Fruit fly (Drosophila melanogaster): ENCODE data around the gene CG16721.

The CG16721 gene

DNA sequence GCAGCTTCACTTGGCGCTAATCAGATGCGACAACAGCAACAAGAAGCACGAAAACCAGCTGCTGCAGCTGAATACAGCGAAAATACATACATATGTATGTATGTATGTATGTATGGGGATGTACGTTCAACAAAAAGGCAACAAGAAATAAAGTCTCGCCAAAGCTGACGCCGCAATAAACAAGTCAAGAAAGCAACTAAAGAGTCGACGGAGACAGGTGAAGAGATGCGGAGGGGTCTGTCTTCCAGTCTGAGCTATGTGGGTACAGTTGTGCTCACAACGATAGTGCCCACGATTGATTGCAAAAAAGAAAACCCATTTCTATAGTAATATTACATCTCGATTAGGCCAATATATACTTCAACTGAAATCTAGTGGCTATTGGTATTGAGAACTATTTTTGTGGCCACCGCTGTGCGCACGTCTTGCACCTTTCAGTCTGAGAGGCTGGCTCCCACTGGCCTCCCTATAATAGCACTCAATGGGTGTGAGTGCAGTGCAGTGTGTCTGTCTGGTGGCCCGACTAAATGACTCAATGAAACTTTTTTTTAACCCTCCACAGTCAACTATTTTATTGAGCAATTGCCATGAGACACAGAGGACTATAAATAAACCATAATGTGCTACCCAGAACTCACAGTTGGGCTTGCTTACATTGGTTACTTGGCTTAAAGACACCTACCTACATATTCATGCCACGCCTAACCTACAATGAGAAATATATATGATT lies 16.3 kb downstream of the CG16721 start:
- TF ChIP-seq EcR (GFP tag; optimal IDR thresholded peaks at IDR 0.05): no peak
- no peak for TF ChIP-seq Dll (optimal IDR thresholded peaks at IDR 0.05)
- TF ChIP-seq usp (GFP tag; optimal IDR thresholded peaks at IDR 0.05): no peak
- TF ChIP-seq psq (optimal IDR thresholded peaks at IDR 0.05): no peak
- TF ChIP-seq pan (optimal IDR thresholded peaks at IDR 0.05): no peak
- TF ChIP-seq CG8478 (optimal IDR thresholded peaks at IDR 0.05): no peak

DNA sequence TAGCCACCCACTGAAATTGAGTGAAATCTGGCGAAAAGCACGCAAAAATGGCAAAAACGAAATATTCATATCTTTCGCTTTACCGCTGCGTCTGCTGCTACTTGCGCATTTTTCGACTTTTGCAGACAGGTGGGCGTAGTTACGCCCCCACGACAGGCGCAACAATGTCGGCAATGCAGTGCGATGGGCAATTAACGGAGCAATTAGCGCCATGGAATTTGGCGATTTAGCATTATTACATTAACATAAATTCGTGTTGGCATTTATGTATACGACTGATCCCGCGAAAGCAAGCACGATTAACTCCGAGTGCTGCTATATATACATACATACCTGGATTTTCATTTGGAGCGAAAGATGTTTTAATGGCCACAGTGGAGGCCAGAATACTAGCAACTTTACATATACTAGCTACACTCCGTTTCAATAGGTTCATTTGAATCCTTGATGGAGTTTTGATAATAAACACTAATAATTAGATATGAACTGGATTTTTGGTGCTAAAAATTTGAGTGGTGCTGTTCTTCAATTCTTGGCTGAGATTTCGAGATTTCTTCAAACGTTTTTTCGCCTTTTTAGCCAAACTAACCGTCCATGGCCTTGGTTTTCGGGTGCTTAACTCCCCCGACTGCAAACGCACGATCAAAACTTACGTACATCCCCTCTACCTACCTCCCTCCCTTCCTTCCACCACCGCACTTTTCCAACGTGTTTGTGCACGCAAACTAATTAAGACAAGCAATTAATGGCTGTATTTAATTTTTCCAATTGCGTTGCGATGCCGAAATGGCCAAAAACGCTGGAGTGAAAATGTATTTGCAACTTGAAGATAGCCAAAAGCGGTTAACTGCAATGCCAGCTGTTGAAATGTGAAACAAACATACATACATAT lies 17.4 kb downstream of the CG16721 start:
- TF ChIP-seq EcR (GFP tag; optimal IDR thresholded peaks at IDR 0.05) (no peak), CG8478 (optimal IDR thresholded peaks at IDR 0.05) (no peak)

DNA sequence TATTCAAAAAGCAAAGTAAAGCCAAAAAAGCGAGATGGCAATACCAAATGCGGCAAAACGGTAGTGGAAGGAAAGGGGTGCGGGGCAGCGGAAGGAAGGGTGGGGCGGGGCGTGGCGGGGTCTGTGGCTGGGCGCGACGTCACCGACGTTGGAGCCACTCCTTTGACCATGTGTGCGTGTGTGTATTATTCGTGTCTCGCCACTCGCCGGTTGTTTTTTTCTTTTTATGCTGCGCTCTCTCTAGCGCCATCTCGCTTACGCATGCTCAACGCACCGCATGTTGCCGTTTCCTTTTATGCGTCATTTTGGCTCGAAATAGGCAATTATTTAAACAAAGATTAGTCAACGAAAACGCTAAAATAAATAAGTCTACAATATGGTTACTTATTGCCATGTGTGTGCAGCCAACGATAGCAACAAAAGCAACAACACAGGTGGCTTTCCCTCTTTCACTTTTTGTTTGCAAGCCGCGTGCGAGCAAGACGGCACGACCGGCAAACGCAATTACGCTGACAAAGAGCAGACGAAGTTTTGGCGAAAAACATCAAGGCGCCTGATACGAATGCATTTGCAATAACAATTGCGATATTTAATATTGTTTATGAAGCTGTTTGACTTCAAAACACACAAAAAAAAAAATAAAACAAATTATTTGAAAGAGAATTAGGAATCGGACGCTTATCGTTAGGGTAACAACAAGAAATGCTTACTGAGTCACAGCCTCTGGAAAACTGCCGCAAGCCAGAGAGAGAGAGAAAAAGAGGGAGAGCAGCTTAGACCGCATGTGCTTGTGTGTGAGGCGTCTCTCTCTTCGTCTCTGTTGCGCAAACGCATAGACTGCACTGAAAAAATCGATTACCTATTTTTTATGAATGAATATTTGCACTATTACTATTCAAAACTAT lies 19.8 kb downstream of the CG16721 start:
- no peak for TF ChIP-seq EcR (GFP tag; optimal IDR thresholded peaks at IDR 0.05)
- TF ChIP-seq usp (GFP tag; optimal IDR thresholded peaks at IDR 0.05): no peak
- TF ChIP-seq psq (optimal IDR thresholded peaks at IDR 0.05): no peak
- peak; percentile 38 for TF ChIP-seq Dll (optimal IDR thresholded peaks at IDR 0.05)
- peak; percentile 12 for TF ChIP-seq CG8478 (optimal IDR thresholded peaks at IDR 0.05)
- no peak for TF ChIP-seq pan (optimal IDR thresholded peaks at IDR 0.05)

DNA sequence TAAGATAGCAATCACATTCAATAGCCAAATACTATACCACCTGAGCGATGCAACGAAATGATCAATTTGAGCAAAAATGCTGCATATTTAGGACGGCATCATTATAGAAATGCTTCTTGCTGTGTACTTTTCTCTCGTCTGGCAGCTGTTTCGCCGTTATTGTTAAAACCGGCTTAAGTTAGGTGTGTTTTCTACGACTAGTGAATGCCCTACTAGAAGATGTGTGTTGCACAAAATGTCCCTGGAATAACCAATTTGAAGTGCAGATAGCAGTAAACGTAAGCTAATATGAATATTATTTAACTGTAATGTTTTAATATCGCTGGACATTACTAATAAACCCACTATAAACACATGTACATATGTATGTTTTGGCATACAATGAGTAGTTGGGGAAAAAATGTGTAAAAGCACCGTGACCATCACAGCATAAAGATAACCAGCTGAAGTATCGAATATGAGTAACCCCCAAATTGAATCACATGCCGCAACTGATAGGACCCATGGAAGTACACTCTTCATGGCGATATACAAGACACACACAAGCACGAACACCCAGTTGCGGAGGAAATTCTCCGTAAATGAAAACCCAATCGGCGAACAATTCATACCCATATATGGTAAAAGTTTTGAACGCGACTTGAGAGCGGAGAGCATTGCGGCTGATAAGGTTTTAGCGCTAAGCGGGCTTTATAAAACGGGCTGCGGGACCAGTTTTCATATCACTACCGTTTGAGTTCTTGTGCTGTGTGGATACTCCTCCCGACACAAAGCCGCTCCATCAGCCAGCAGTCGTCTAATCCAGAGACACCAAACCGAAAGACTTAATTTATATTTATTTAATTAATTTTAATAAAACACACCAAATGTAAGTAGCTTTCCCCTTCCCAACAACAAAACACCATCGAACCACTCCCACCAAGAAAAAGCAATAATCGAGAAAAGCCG lies 20.8 kb downstream of the CG16721 start, which contains the start of gene Act5C:
Act5C (plus strand) TSS at position 716 of the 948 bp plus-strand sequence.
- no peak for TF ChIP-seq CG8478 (optimal IDR thresholded peaks at IDR 0.05)
- no peak for TF ChIP-seq pan (optimal IDR thresholded peaks at IDR 0.05)
- TF ChIP-seq EcR (GFP tag; optimal IDR thresholded peaks at IDR 0.05): no peak
- no peak for TF ChIP-seq psq (optimal IDR thresholded peaks at IDR 0.05)
- TF ChIP-seq usp (GFP tag; optimal IDR thresholded peaks at IDR 0.05): no peak
- no peak for TF ChIP-seq Dll (optimal IDR thresholded peaks at IDR 0.05)

- TF ChIP-seq pan (optimal IDR thresholded peaks at IDR 0.05): no peak
- peak; percentile 68 for TF ChIP-seq CG8478 (optimal IDR thresholded peaks at IDR 0.05)
- peak; percentile 81 for TF ChIP-seq Dll (optimal IDR thresholded peaks at IDR 0.05)
These were observed 22.1 kb downstream of the CG16721 start for dm6 chrX:5901628-5902213.

dm6 chrX:5902701-5903100 lies 23.0 kb downstream of the CG16721 start:
- TF ChIP-seq usp (GFP tag; optimal IDR thresholded peaks at IDR 0.05): no peak

DNA sequence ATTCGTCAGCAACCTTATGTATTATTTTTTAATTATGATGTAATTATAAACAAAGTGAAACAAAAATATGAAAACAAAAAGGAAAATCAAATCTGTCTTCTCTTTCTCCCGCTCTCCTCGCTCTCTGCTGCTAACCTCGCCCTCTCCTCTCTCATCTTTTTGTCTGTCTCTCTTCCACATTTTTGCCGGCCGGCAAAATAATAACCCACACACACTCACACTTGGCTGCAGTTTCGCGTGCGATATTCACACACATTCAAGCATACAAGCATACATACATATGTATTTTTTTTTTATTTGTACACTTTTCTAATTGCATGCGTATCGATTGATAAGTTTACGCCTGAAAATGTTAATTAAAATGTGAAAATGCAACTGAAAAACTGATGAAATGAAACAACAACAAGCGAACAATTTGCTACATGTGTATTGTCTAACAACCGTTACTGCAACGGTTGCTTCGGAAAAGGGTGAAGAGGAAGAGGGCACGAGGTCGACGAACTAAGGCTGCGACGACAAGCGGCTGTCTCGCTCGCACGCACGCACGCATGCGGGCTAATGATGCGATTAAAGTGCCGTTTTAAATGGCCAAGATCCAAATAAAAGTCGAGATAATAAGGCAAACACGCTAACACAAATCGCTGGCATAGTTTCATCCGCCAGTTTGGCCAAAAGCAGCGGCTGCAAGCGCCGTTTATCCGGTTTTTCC lies 24.9 kb downstream of the CG16721 start:
- TF ChIP-seq usp (GFP tag; optimal IDR thresholded peaks at IDR 0.05) (no peak), psq (optimal IDR thresholded peaks at IDR 0.05) (no peak), EcR (GFP tag; optimal IDR thresholded peaks at IDR 0.05) (peak in 1 of 2 experiments; percentile 94), pan (optimal IDR thresholded peaks at IDR 0.05) (no peak), CG8478 (optimal IDR thresholded peaks at IDR 0.05) (no peak)

- TF ChIP-seq Dll (optimal IDR thresholded peaks at IDR 0.05) (no peak), usp (GFP tag; optimal IDR thresholded peaks at IDR 0.05) (no peak), EcR (GFP tag; optimal IDR thresholded peaks at IDR 0.05) (no peak), CG8478 (optimal IDR thresholded peaks at IDR 0.05) (no peak), pan (optimal IDR thresholded peaks at IDR 0.05) (no peak), psq (optimal IDR thresholded peaks at IDR 0.05) (no peak)
These were observed 25.4 kb downstream of the CG16721 start for dm6 chrX:5905086-5905400.

dm6 chrX:5905446-5905845 lies 25.8 kb downstream of the CG16721 start, which contains the start of gene CG4020:
CG4020 (plus strand) TSS chrX:5905746.
- no peak for TF ChIP-seq CG8478 (optimal IDR thresholded peaks at IDR 0.05)
- TF ChIP-seq psq (optimal IDR thresholded peaks at IDR 0.05): no peak
- no peak for TF ChIP-seq usp (GFP tag; optimal IDR thresholded peaks at IDR 0.05)
- TF ChIP-seq pan (optimal IDR thresholded peaks at IDR 0.05): no peak
- no peak for TF ChIP-seq Dll (optimal IDR thresholded peaks at IDR 0.05)
- TF ChIP-seq EcR (GFP tag; optimal IDR thresholded peaks at IDR 0.05): no peak

- no peak for TF ChIP-seq EcR (GFP tag; optimal IDR thresholded peaks at IDR 0.05)
- no peak for TF ChIP-seq usp (GFP tag; optimal IDR thresholded peaks at IDR 0.05)
- no peak for TF ChIP-seq pan (optimal IDR thresholded peaks at IDR 0.05)
- no peak for TF ChIP-seq CG8478 (optimal IDR thresholded peaks at IDR 0.05)
- TF ChIP-seq Dll (optimal IDR thresholded peaks at IDR 0.05): no peak
- no peak for TF ChIP-seq psq (optimal IDR thresholded peaks at IDR 0.05)
These were observed 28.2 kb downstream of the CG16721 start, which contains the start of gene CG12236 for dm6 chrX:5907916-5908315. CG12236 (plus strand) TSS chrX:5908135.

All from whole organism.